Worm (Caenorhabditis elegans) whole organism, L1 larva: ENCODE data around the gene sri-39.
A peak's percentile ranks its signal among the peaks of the same experiment; 100 is the strongest.

ENCODE experiments used
- C04F5.9 ChIP-seq: sonication (generic microtip); optimal IDR thresholded peaks from 2 replicates; lab custom pipeline; 2016; ENCODE audit warnings: missing genetic modification characterization, missing compliant biosample characterization
- C16A3.4 ChIP-seq: fragments of 150-350 bp; optimal IDR thresholded peaks from 2 replicates; lab custom pipeline; 2014; ENCODE audit warnings: missing biosample characterization, missing genetic modification characterization
- C34B4.2 ChIP-seq: sonication (generic microtip); optimal IDR thresholded peaks from 2 replicates; lab custom pipeline; 2017; ENCODE audit warnings: mild to moderate bottlenecking, missing genetic modification characterization, missing compliant biosample characterization
- aha-1 ChIP-seq: fragments of 150-350 bp; optimal IDR thresholded peaks from 2 replicates; lab custom pipeline; 2014; ENCODE audit warnings: missing biosample characterization, missing genetic modification characterization
- ama-1 ChIP-seq: fragments of 150-350 bp; optimal IDR thresholded peaks from 2 replicates; lab custom pipeline; 2014
- blmp-1 ChIP-seq: fragments of 150-350 bp; optimal IDR thresholded peaks from 2 replicates; lab custom pipeline; 2014; ENCODE audit warnings: missing biosample characterization, missing genetic modification characterization
- ceh-90 ChIP-seq: sonication (generic microtip); optimal IDR thresholded peaks from 2 replicates; lab custom pipeline; 2016; ENCODE audit warnings: missing genetic modification characterization, missing compliant biosample characterization
- dpl-1 ChIP-seq, 3 experiments: fragments of 150-350 bp in 2 of 3; sonication (generic microtip) in 1 of 3; optimal IDR thresholded peaks; 2 replicates each; lab custom pipeline; 2014 to 2017; ENCODE audit warnings: missing biosample characterization in 3 of 3, missing genetic modification characterization in 3 of 3, missing genetic modification reagents in 3 of 3
- dsc-1 ChIP-seq: sonication (generic microtip); optimal IDR thresholded peaks from 2 replicates; lab custom pipeline; 2016; ENCODE audit warnings: mild to moderate bottlenecking, missing genetic modification characterization, missing compliant biosample characterization
- efl-1 ChIP-seq, 4 experiments: fragments of 150-350 bp; optimal IDR thresholded peaks in 3 of 4; peaks in 1 of 4; 1 replicate in 1 of 4; 2 replicates in 3 of 4; lab custom pipeline; 2014; ENCODE audit warnings: missing biosample characterization in 2 of 4, missing genetic modification characterization in 2 of 4, missing genetic modification reagents in 2 of 4
- efl-3 ChIP-seq: fragments of 200-800 bp; sonication (Bioruptor generic); optimal IDR thresholded peaks from 2 replicates; lab custom pipeline; 2018; ENCODE audit warnings: mild to moderate bottlenecking, missing genetic modification characterization, missing compliant biosample characterization
- ets-5 ChIP-seq: fragments of 200-800 bp; sonication (Bioruptor generic); IDR thresholded peaks from 2 replicates; pipeline ENCODE4 v1.3.6; 2022; ENCODE audit warnings: missing genetic modification characterization, missing compliant biosample characterization
- fkh-4 ChIP-seq: sonication (generic microtip); optimal IDR thresholded peaks from 2 replicates; lab custom pipeline; 2016; ENCODE audit warnings: missing compliant biosample characterization, missing genetic modification characterization, borderline replicate concordance
- irx-1 ChIP-seq: sonication (generic microtip); optimal IDR thresholded peaks from 2 replicates; lab custom pipeline; 2016; ENCODE audit warnings: missing genetic modification characterization, missing compliant biosample characterization
- jun-1 ChIP-seq: fragments of 150-350 bp; optimal IDR thresholded peaks from 2 replicates; lab custom pipeline; 2014; ENCODE audit warnings: missing biosample characterization, missing genetic modification reagents, missing genetic modification characterization
- lin-13 ChIP-seq: fragments of 150-350 bp; optimal IDR thresholded peaks from 2 replicates; lab custom pipeline; 2014; ENCODE audit warnings: missing biosample characterization, missing genetic modification reagents, missing genetic modification characterization
- lin-14 ChIP-seq: fragments of 200-800 bp; sonication (Bioruptor generic); optimal IDR thresholded peaks from 2 replicates; lab custom pipeline; 2018; ENCODE audit warnings: mild to moderate bottlenecking, missing genetic modification characterization, moderate library complexity, missing compliant biosample characterization
- lin-35 ChIP-seq, 2 experiments: fragments of 150-350 bp; optimal IDR thresholded peaks; 2 replicates each; lab custom pipeline; 2014; ENCODE audit warnings: missing biosample characterization in 2 of 2, missing genetic modification characterization in 2 of 2, missing genetic modification reagents in 2 of 2
- lir-3 ChIP-seq: sonication (generic microtip); optimal IDR thresholded peaks from 2 replicates; lab custom pipeline; 2016; ENCODE audit warnings: mild to moderate bottlenecking, missing genetic modification characterization, moderate library complexity, missing compliant biosample characterization; ENCODE audit not compliant: poor library complexity
- lsy-2 ChIP-seq, 2 experiments: fragments of 150-350 bp; optimal IDR thresholded peaks; 2 replicates each; lab custom pipeline; 2014; ENCODE audit warnings: missing biosample characterization in 2 of 2, missing genetic modification characterization in 2 of 2
- mab-9 ChIP-seq: fragments of 200-800 bp; sonication (Bioruptor generic); IDR thresholded peaks from 2 replicates; pipeline ENCODE4 v1.3.6; 2022; ENCODE audit warnings: missing genetic modification reagents, missing genetic modification characterization, missing compliant biosample characterization
- mep-1 ChIP-seq: fragments of 150-350 bp; optimal IDR thresholded peaks from 2 replicates; lab custom pipeline; 2014; ENCODE audit warnings: missing biosample characterization, missing genetic modification characterization
- nhr-20 ChIP-seq: sonication (generic microtip); optimal IDR thresholded peaks from 2 replicates; lab custom pipeline; 2016; ENCODE audit warnings: mild to moderate bottlenecking, missing genetic modification characterization, missing compliant biosample characterization
- nhr-47 ChIP-seq: sonication (generic microtip); optimal IDR thresholded peaks from 2 replicates; lab custom pipeline; 2016; ENCODE audit warnings: mild to moderate bottlenecking, missing genetic modification characterization, moderate library complexity, missing compliant biosample characterization
- nhr-71 ChIP-seq: sonication (generic microtip); optimal IDR thresholded peaks from 2 replicates; lab custom pipeline; 2016; ENCODE audit warnings: mild to moderate bottlenecking, missing genetic modification characterization, moderate library complexity, missing compliant biosample characterization
- nhr-77 ChIP-seq: fragments of 150-350 bp; optimal IDR thresholded peaks from 2 replicates; lab custom pipeline; 2014; ENCODE audit warnings: missing biosample characterization, missing genetic modification characterization
- nhr-85 ChIP-seq: sonication (generic microtip); peaks from one replicate; lab custom pipeline; 2016; ENCODE audit warnings: missing genetic modification characterization, inconsistent platforms, missing compliant biosample characterization
- nhr-90 ChIP-seq: sonication (generic microtip); optimal IDR thresholded peaks from 2 replicates; lab custom pipeline; 2016; ENCODE audit warnings: mild to moderate bottlenecking, missing genetic modification characterization, missing compliant biosample characterization; ENCODE audit not compliant: poor library complexity
- skn-1 ChIP-seq: fragments of 150-350 bp; optimal IDR thresholded peaks from 2 replicates; lab custom pipeline; 2014; ENCODE audit warnings: missing biosample characterization, missing genetic modification characterization
- sox-4 ChIP-seq: sonication (generic microtip); optimal IDR thresholded peaks from 2 replicates; lab custom pipeline; 2016; ENCODE audit warnings: missing genetic modification characterization, missing compliant biosample characterization
- swsn-7 ChIP-seq: sonication (generic microtip); optimal IDR thresholded peaks from 2 replicates; lab custom pipeline; 2016; ENCODE audit warnings: missing genetic modification characterization, missing compliant biosample characterization
- unc-86 ChIP-seq: sonication (generic microtip); optimal IDR thresholded peaks from 2 replicates; lab custom pipeline; 2016; ENCODE audit warnings: missing genetic modification characterization, missing compliant biosample characterization
- vab-15 ChIP-seq: sonication (generic microtip); optimal IDR thresholded peaks from 2 replicates; lab custom pipeline; 2017; ENCODE audit warnings: missing genotype, mild to moderate bottlenecking, missing genetic modification characterization, missing compliant biosample characterization
- xbp-1 ChIP-seq: sonication (generic microtip); optimal IDR thresholded peaks from 2 replicates; lab custom pipeline; 2016; ENCODE audit warnings: missing genetic modification characterization, missing compliant biosample characterization
- zag-1 ChIP-seq: fragments of 150-350 bp; optimal IDR thresholded peaks from 2 replicates; lab custom pipeline; 2014; ENCODE audit warnings: missing biosample characterization, missing genetic modification characterization
- zip-4 ChIP-seq: fragments of 200-800 bp; sonication (Bioruptor generic); optimal IDR thresholded peaks from 2 replicates; lab custom pipeline; 2018; ENCODE audit warnings: mild to moderate bottlenecking, missing genetic modification characterization, moderate library complexity, missing compliant biosample characterization

The sri-39 gene

DNA sequence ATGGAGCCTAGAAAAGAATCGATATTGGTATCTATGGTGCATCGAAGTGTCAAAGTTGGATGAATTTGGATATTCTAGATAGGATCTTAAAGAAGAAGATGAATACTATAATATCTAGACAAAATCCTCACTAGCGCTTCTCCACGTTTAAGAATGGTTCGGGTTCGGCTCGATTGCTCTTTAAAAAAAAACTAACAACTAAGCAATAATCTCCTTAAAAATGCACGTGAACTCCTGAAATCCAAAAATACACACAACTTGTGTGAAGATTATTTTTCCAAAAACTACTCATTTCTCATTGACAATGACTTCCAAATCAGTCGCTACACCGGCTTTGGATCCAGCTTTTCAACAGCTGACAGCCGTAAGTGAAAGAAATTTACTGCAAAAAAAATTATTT is 43.9 kb downstream of the sri-39 start, which contains the start of gene D2062.1:
TSS of gene D2062.1 (plus strand) at position 301 of the 400 bp plus-strand sequence.
- TF ChIP-seq mep-1 (tag; lab: Kevin White, UChicago) (no peak), irx-1 (no peak), dsc-1 (tag; lab: Kevin White, UChicago) (no peak)

DNA sequence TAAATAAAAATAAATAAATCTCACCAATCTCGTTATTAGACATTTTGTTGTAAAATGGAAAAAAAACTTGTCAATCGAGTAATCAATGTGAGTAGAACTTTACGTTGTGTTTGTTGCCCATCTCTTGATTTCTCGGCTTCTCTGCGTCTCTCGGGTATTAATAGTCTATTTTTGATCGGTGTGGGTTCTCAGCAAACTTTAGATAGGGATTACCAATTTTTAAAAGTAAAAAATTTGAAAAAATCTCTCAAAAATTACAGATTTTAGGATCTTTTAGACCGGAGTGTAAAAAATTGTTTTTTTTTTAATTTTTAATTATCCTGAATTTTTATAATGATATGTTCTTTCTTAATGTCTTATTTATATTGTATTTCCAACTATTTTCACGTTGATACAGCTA is 50.1 kb downstream of the sri-39 start, which contains the start of gene F22E5.21:
TSS of gene F22E5.21 (minus strand) at position 101 of the 400 bp plus-strand sequence.
- TF ChIP-seq jun-1 (tag; lab: Kevin White, UChicago): no peak
- TF ChIP-seq fkh-4 (tag; lab: Kevin White, UChicago): no peak
- TF ChIP-seq lin-14 (GFP tag; lab: Kevin White, UChicago): no peak
- TF ChIP-seq zip-4 (GFP tag; lab: Kevin White, UChicago): no peak
- no peak for TF ChIP-seq ceh-90
- TF ChIP-seq nhr-47 (tag; lab: Kevin White, UChicago): no peak
- no peak for TF ChIP-seq lsy-2 (tag; optimal IDR thresholded peaks at IDR 0.05; lab: Kevin White, UChicago)
- TF ChIP-seq ama-1 (lab: Kevin White, UChicago): no peak
- TF ChIP-seq nhr-90 (tag; lab: Kevin White, UChicago): no peak
- no peak for TF ChIP-seq aha-1 (tag; lab: Kevin White, UChicago)
- TF ChIP-seq dsc-1 (tag; lab: Kevin White, UChicago): no peak
- no peak for TF ChIP-seq zag-1
- TF ChIP-seq nhr-85 (tag; lab: Kevin White, UChicago): no peak
- no peak for TF ChIP-seq blmp-1 (tag; lab: Kevin White, UChicago)
- no peak for TF ChIP-seq unc-86 (tag; lab: Kevin White, UChicago)
- TF ChIP-seq lin-13: no peak
- no peak for TF ChIP-seq C34B4.2 (tag; lab: Kevin White, UChicago)
- no peak for TF ChIP-seq nhr-71

DNA sequence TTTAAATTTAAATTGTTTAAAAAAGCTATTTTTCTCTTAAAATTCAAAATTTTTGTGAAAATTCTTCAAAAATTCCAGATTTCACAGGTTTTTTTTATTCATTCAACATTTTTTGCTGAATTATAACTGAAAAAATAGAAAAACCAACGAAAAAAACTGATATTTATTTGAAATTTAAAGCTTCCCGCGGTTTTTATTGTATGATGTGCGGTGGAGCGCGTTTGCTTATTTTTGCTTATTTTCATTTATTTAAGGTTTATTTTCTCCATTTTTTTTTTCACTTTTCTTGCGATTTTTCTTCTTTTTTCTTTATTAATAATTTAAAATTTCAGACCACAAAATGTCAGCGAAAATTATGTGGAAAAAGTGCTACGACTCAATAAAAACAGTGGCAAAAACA is 50.8 kb downstream of the sri-39 start, which contains the start of gene F22E5.9:
TSS of gene F22E5.9 (plus strand) at position 327 of the 400 bp plus-strand sequence.
- TF ChIP-seq lin-35 (GFP tag; optimal IDR thresholded peaks at IDR 0.05; lab: Kevin White, UChicago) (peak; percentile 80 to 92), xbp-1 (tag; lab: Kevin White, UChicago) (peak; percentile 9), mab-9 (GFP tag; lab: Robert Waterston, UW) (no peak), swsn-7 (tag; lab: Kevin White, UChicago) (peak; percentile 17), blmp-1 (tag; lab: Kevin White, UChicago) (peak; percentile 13), nhr-77 (no peak), nhr-20 (peak; percentile 25), skn-1 (tag; lab: Kevin White, UChicago) (peak; percentile 57), lsy-2 (tag; optimal IDR thresholded peaks at IDR 0.05; lab: Kevin White, UChicago) (peak; percentile 33 to 59), C04F5.9 (no peak), efl-1 (optimal IDR thresholded peaks at IDR 0.05; lab: Kevin White, UChicago) (peak; percentile 91 to 97), efl-1 (GFP tag; optimal IDR thresholded peaks at IDR 0.05 in 1 of 2; lab: Kevin White, UChicago) (peak; percentile 91 to 99), dpl-1 (GFP tag; optimal IDR thresholded peaks at IDR 0.05; lab: Kevin White, UChicago) (peak; percentile 81 to 91 (median 89)), sox-4 (tag; lab: Kevin White, UChicago) (no peak), lir-3 (tag; lab: Kevin White, UChicago) (no peak), irx-1 (peak; percentile 4), vab-15 (tag; lab: Kevin White, UChicago) (no peak), nhr-85 (tag; lab: Kevin White, UChicago) (peak; percentile 48), ets-5 (GFP tag; lab: Robert Waterston, UW) (no peak), C16A3.4 (peak; percentile 16), efl-3 (GFP tag; lab: Kevin White, UChicago) (no peak), fkh-4 (tag; lab: Kevin White, UChicago) (no peak)
- TF ChIP-seq, all 84 proteins: peak for 12
